Fruit fly (Drosophila melanogaster) whole organism, embryonic: ENCODE results near the gene Obp73a.

Source experiments
- Abd-B ChIP-seq: fragments of 200-800 bp; sonication (Bioruptor generic); optimal IDR thresholded peaks from 2 replicates; lab custom pipeline; 2018; ENCODE audit warnings: missing biosample characterization, mild to moderate bottlenecking, missing genetic modification characterization, moderate library complexity
- Bgb ChIP-seq: fragments of 200-800 bp; sonication (Bioruptor generic); IDR thresholded peaks from 2 replicates; pipeline ENCODE4 v1.3.6; 2022; ENCODE audit warnings: missing biosample characterization, missing genetic modification characterization; ENCODE audit not compliant: partially characterized antibody
- CG1024 ChIP-seq: fragments of 200-800 bp; sonication (Bioruptor generic); IDR thresholded peaks from 2 replicates; pipeline ENCODE4 v1.3.6; 2022; ENCODE audit warnings: missing biosample characterization, missing genetic modification characterization
- CG10431 ChIP-seq: fragments of 200-800 bp; sonication (Bioruptor generic); optimal IDR thresholded peaks from 3 replicates; lab custom pipeline; 2018; ENCODE audit warnings: missing biosample characterization, mild to moderate bottlenecking, missing genetic modification characterization
- CG10959 ChIP-seq: fragments of 200-800 bp; sonication (Bioruptor generic); IDR thresholded peaks from 2 replicates; pipeline ENCODE4 v1.3.6; 2022; ENCODE audit warnings: missing biosample characterization, missing genetic modification characterization
- CG11456 ChIP-seq: fragments of 200-800 bp; sonication (Bioruptor generic); IDR thresholded peaks from 3 replicates; pipeline ENCODE4 v1.3.6; 2022; ENCODE audit warnings: missing biosample characterization, missing genetic modification characterization
- CG11723 ChIP-seq: fragments of 200-800 bp; sonication (Bioruptor generic); optimal IDR thresholded peaks from 2 replicates; lab custom pipeline; 2017; ENCODE audit warnings: missing biosample characterization, mild to moderate bottlenecking, missing genetic modification characterization
- CG12391 ChIP-seq: fragments of 200-800 bp; sonication (Bioruptor generic); optimal IDR thresholded peaks from 3 replicates; lab custom pipeline; 2018; ENCODE audit warnings: missing biosample characterization, mild to moderate bottlenecking, missing genetic modification characterization, moderate library complexity
- CG12659 ChIP-seq: fragments of 200-800 bp; sonication (Bioruptor generic); optimal IDR thresholded peaks from 3 replicates; lab custom pipeline; 2017; ENCODE audit warnings: mild to moderate bottlenecking, missing biosample characterization, missing genetic modification reagents, missing genetic modification characterization
- CG14441 ChIP-seq: fragments of 200-800 bp; sonication (Bioruptor generic); IDR thresholded peaks from 2 replicates; pipeline ENCODE4 v1.3.6; 2022; ENCODE audit warnings: missing biosample characterization, missing genetic modification characterization
- CG14710 ChIP-seq: fragments of 200-800 bp; sonication (Bioruptor generic); optimal IDR thresholded peaks from 3 replicates; lab custom pipeline; 2019; ENCODE audit warnings: missing biosample characterization, mild to moderate bottlenecking, missing genetic modification characterization, moderate library complexity
- CG18262 ChIP-seq: fragments of 200-800 bp; optimal IDR thresholded peaks from 3 replicates; lab custom pipeline; 2019; ENCODE audit warnings: missing biosample characterization, mild to moderate bottlenecking, missing genetic modification characterization, moderate library complexity
- CG18476 ChIP-seq: fragments of 200-800 bp; sonication (Bioruptor generic); optimal IDR thresholded peaks from 2 replicates; lab custom pipeline; 2016; ENCODE audit warnings: missing biosample characterization, mild to moderate bottlenecking, missing genetic modification characterization
- CG31388 ChIP-seq: fragments of 200-800 bp; sonication (Bioruptor generic); optimal IDR thresholded peaks from 2 replicates; lab custom pipeline; 2016; ENCODE audit warnings: missing biosample characterization, missing genetic modification characterization
- CG32532 ChIP-seq: fragments of 200-800 bp; sonication (Bioruptor generic); IDR thresholded peaks from 2 replicates; pipeline ENCODE4 v1.3.6; 2022; ENCODE audit warnings: missing biosample characterization, missing genetic modification characterization
- CG33557 ChIP-seq: fragments of 200-800 bp; sonication (Bioruptor generic); optimal IDR thresholded peaks from 2 replicates; lab custom pipeline; 2019; ENCODE audit warnings: missing biosample characterization, mild to moderate bottlenecking, missing genetic modification characterization, moderate library complexity
- CG43689 ChIP-seq: fragments of 200-800 bp; sonication (Bioruptor generic); IDR thresholded peaks from 2 replicates; pipeline ENCODE4 v1.3.6; 2022; ENCODE audit warnings: missing biosample characterization, missing genetic modification characterization
- CG5245 ChIP-seq: fragments of 200-800 bp; sonication (Bioruptor generic); optimal IDR thresholded peaks from 3 replicates; lab custom pipeline; 2016; ENCODE audit warnings: missing biosample characterization, missing genetic modification characterization
- CG9609 ChIP-seq: fragments of 200-800 bp; sonication (Bioruptor generic); optimal IDR thresholded peaks from 3 replicates; lab custom pipeline; 2016; ENCODE audit warnings: missing biosample characterization, missing genetic modification characterization
- CG9817 ChIP-seq: fragments of 200-800 bp; sonication (Bioruptor generic); optimal IDR thresholded peaks from 2 replicates; lab custom pipeline; 2018; ENCODE audit warnings: missing biosample characterization, mild to moderate bottlenecking, missing genetic modification characterization, moderate library complexity
- CHES-1-like ChIP-seq: fragments of 200-800 bp; sonication (Bioruptor generic); optimal IDR thresholded peaks from 2 replicates; lab custom pipeline; 2016; ENCODE audit warnings: missing biosample characterization, missing genetic modification characterization
- CoRest ChIP-seq: fragments of 200-800 bp; sonication (Bioruptor generic); optimal IDR thresholded peaks from 3 replicates; lab custom pipeline; 2018; ENCODE audit warnings: missing biosample characterization, mild to moderate bottlenecking, missing genetic modification characterization, moderate library complexity
- Deaf1 ChIP-seq: fragments of 200-800 bp; optimal IDR thresholded peaks from 3 replicates; lab custom pipeline; 2019; ENCODE audit warnings: missing biosample characterization, mild to moderate bottlenecking, missing genetic modification characterization, moderate library complexity
- Gsc ChIP-seq: fragments of 200-800 bp; sonication (Bioruptor generic); IDR thresholded peaks from 2 replicates; pipeline ENCODE4 v1.3.6; 2022; ENCODE audit warnings: missing biosample characterization, missing genetic modification characterization
- Hey ChIP-seq: fragments of 200-800 bp; sonication (Bioruptor generic); optimal IDR thresholded peaks from 3 replicates; lab custom pipeline; 2018; ENCODE audit warnings: missing biosample characterization, mild to moderate bottlenecking, missing genetic modification characterization
- Lpt ChIP-seq: fragments of >200 bp; optimal IDR thresholded peaks from 2 replicates; lab custom pipeline; 2018; ENCODE audit warnings: missing biosample characterization, missing genetic modification characterization
- MESR4 ChIP-seq: fragments of 200-800 bp; sonication (Bioruptor generic); optimal IDR thresholded peaks from 2 replicates; lab custom pipeline; 2018; ENCODE audit warnings: missing biosample characterization, mild to moderate bottlenecking, missing genetic modification characterization, moderate library complexity
- Nf-YA ChIP-seq: fragments of 200-800 bp; sonication (Bioruptor generic); IDR thresholded peaks from 2 replicates; pipeline ENCODE4 v1.3.6; 2022; ENCODE audit warnings: missing biosample characterization, missing genetic modification characterization
- Nf-YC ChIP-seq: fragments of 200-800 bp; optimal IDR thresholded peaks from 3 replicates; lab custom pipeline; 2019; ENCODE audit warnings: missing biosample characterization, mild to moderate bottlenecking, missing genetic modification characterization, moderate library complexity
- Pdp1 ChIP-seq, 2 experiments: fragments of 200-800 bp; sonication (Bioruptor generic); optimal IDR thresholded peaks; 3 replicates each; lab custom pipeline; 2016; ENCODE audit warnings: missing biosample characterization in 2 of 2, missing genetic modification characterization in 2 of 2, mild to moderate bottlenecking in 1 of 2, moderate library complexity in 1 of 2
- Sox100B ChIP-seq: fragments of 200-800 bp; sonication (Bioruptor generic); optimal IDR thresholded peaks from 3 replicates; lab custom pipeline; 2018; ENCODE audit warnings: missing biosample characterization, mild to moderate bottlenecking, missing genetic modification characterization
- Xrp1 ChIP-seq: fragments of 200-800 bp; sonication (Bioruptor generic); IDR thresholded peaks from 2 replicates; pipeline ENCODE4 v1.3.6; 2022; ENCODE audit warnings: missing biosample characterization, missing genetic modification characterization
- ac ChIP-seq: fragments of 200-800 bp; sonication (Bioruptor generic); optimal IDR thresholded peaks from 3 replicates; lab custom pipeline; 2017; ENCODE audit warnings: missing biosample characterization, mild to moderate bottlenecking, missing genetic modification characterization
- al ChIP-seq: fragments of 200-800 bp; sonication (Bioruptor generic); IDR thresholded peaks from 2 replicates; pipeline ENCODE4 v1.3.6; 2022; ENCODE audit warnings: missing biosample characterization, missing genetic modification characterization
- cad ChIP-seq: fragments of >200 bp; optimal IDR thresholded peaks from 2 replicates; lab custom pipeline; 2017; ENCODE audit warnings: missing biosample characterization, missing genetic modification characterization
- corto ChIP-seq: fragments of 200-800 bp; sonication (Bioruptor generic); optimal IDR thresholded peaks from 2 replicates; lab custom pipeline; 2016; ENCODE audit warnings: missing biosample characterization, mild to moderate bottlenecking, missing genetic modification characterization, moderate library complexity
- crc ChIP-seq: fragments of 200-800 bp; sonication (Bioruptor generic); optimal IDR thresholded peaks from 2 replicates; lab custom pipeline; 2016; ENCODE audit warnings: missing biosample characterization, missing genetic modification characterization
- dan ChIP-seq: fragments of 200-800 bp; sonication (Bioruptor generic); IDR thresholded peaks from 2 replicates; pipeline ENCODE4 v1.3.6; 2022; ENCODE audit warnings: missing biosample characterization, missing genetic modification characterization
- exex ChIP-seq: fragments of 200-800 bp; sonication (Bioruptor generic); optimal IDR thresholded peaks from 4 replicates; lab custom pipeline; 2018; ENCODE audit warnings: missing biosample characterization, mild to moderate bottlenecking, missing genetic modification characterization, moderate library complexity
- fd3F ChIP-seq: fragments of 200-800 bp; sonication (Bioruptor generic); optimal IDR thresholded peaks from 2 replicates; lab custom pipeline; 2018; ENCODE audit warnings: missing biosample characterization, mild to moderate bottlenecking, missing genetic modification characterization, moderate library complexity
- gfzf ChIP-seq: fragments of 200-800 bp; sonication (Bioruptor generic); optimal IDR thresholded peaks from 2 replicates; lab custom pipeline; 2016; ENCODE audit warnings: missing biosample characterization, mild to moderate bottlenecking, missing genetic modification characterization, moderate library complexity
- gsb-n ChIP-seq: fragments of 200-800 bp; sonication (Bioruptor generic); optimal IDR thresholded peaks from 3 replicates; lab custom pipeline; 2018; ENCODE audit warnings: missing biosample characterization, mild to moderate bottlenecking, missing genetic modification characterization
- hbn ChIP-seq: fragments of 200-800 bp; sonication (Bioruptor generic); IDR thresholded peaks from 2 replicates; pipeline ENCODE4 v1.3.6; 2022; ENCODE audit warnings: missing biosample characterization, missing genetic modification characterization; ENCODE audit not compliant: partially characterized antibody
- lilli ChIP-seq: fragments of 200-800 bp; sonication (Bioruptor generic); optimal IDR thresholded peaks from 3 replicates; lab custom pipeline; 2016; ENCODE audit warnings: missing biosample characterization, missing genetic modification characterization
- lmd ChIP-seq: fragments of 200-800 bp; sonication (Bioruptor generic); IDR thresholded peaks from 2 replicates; pipeline ENCODE4 v1.3.6; 2022; ENCODE audit warnings: missing biosample characterization, missing genetic modification characterization
- mam ChIP-seq: fragments of 200-800 bp; sonication (Bioruptor generic); optimal IDR thresholded peaks from 3 replicates; lab custom pipeline; 2016; ENCODE audit warnings: missing biosample characterization, missing genetic modification characterization
- nau ChIP-seq: fragments of 200-800 bp; sonication (Bioruptor generic); optimal IDR thresholded peaks from 3 replicates; lab custom pipeline; 2017; ENCODE audit warnings: missing biosample characterization, mild to moderate bottlenecking, missing genetic modification characterization, missing genetic modification reagents
- pnt ChIP-seq: fragments of 200-800 bp; sonication (Bioruptor generic); optimal IDR thresholded peaks from 3 replicates; lab custom pipeline; 2016; ENCODE audit warnings: missing biosample characterization, missing genetic modification characterization
- psq ChIP-seq: fragments of 200-800 bp; sonication (Bioruptor generic); optimal IDR thresholded peaks from 2 replicates; lab custom pipeline; 2017; ENCODE audit warnings: missing biosample characterization, missing genetic modification characterization
- rib ChIP-seq: fragments of 200-800 bp; sonication (Bioruptor generic); IDR thresholded peaks from 2 replicates; pipeline ENCODE4 v1.3.6; 2022; ENCODE audit warnings: missing biosample characterization, missing genetic modification characterization
- scrt ChIP-seq: fragments of 200-800 bp; sonication (Bioruptor generic); optimal IDR thresholded peaks from 2 replicates; lab custom pipeline; 2018; ENCODE audit warnings: missing biosample characterization, mild to moderate bottlenecking, missing genetic modification characterization, moderate library complexity

Obp73a gene

dm6 chr3L:16969652-16970109 is 25.5 kb downstream of the Obp73a start, which contains the start of gene Exn (continued):
- TF ChIP-seq corto (no peak), scrt (GFP tag; lab: Kevin White, UChicago) (no peak), Nf-YA (0 out of 2 replicates have a peak, but pooled peaks have one; percentile 23), gfzf (GFP tag; lab: Kevin White, UChicago) (no peak), CG31388 (GFP tag; lab: Kevin White, UChicago) (no peak), fd3F (GFP tag; lab: Kevin White, UChicago) (no peak), CG9609 (GFP tag; lab: Kevin White, UChicago) (no peak), rib (no peak; the same call in 1 of the 2 replicates), Deaf1 (tag; lab: Kevin White, UChicago) (peak; percentile 99), al (GFP tag; lab: Robert Waterston, UW) (no peak), hbn (peak; percentile 24; the same call in 1 of the 2 replicates), CG1024 (no peak; the same call in 1 of the 2 replicates), Sox100B (GFP tag; lab: Kevin White, UChicago) (no peak), CG33557 (GFP tag; lab: Kevin White, UChicago) (no peak), Hey (tag; lab: Kevin White, UChicago) (no peak), CG18476 (GFP tag; lab: Kevin White, UChicago) (no peak), CG5245 (GFP tag; lab: Kevin White, UChicago) (no peak), CG18262 (tag; lab: Kevin White, UChicago) (no peak), mam (GFP tag; lab: Kevin White, UChicago) (no peak), CG12659 (GFP tag; lab: Kevin White, UChicago) (peak; percentile 29), exex (tag; lab: Kevin White, UChicago) (peak; percentile 54), CG9817 (tag; lab: Kevin White, UChicago) (no peak), CG11723 (no peak), nau (GFP tag; lab: Kevin White, UChicago) (no peak), Bgb (peak; percentile 35; the same call in 1 of the 2 replicates), CG12391 (tag; lab: Kevin White, UChicago) (no peak), Lpt (GFP tag; lab: Kevin White, UChicago) (no peak), CG43689 (GFP tag; lab: Robert Waterston, UW) (no peak), CG10431 (no peak), ac (GFP tag; lab: Kevin White, UChicago) (no peak), CG11456 (no peak), MESR4 (GFP tag; lab: Kevin White, UChicago) (no peak), CG14710 (tag; lab: Kevin White, UChicago) (no peak), lmd (GFP tag; lab: Robert Waterston, UW) (no peak), cad (GFP tag; lab: Kevin White, UChicago) (no peak), Pdp1 (GFP tag; optimal IDR thresholded peaks at IDR 0.05; lab: Kevin White, UChicago) (no peak), CG10959 (GFP tag; lab: Robert Waterston, UW) (no peak), dan (GFP tag; lab: Robert Waterston, UW) (no peak), Abd-B (no peak), CoRest (tag; lab: Kevin White, UChicago) (no peak), lilli (GFP tag; lab: Kevin White, UChicago) (no peak), gsb-n (tag; lab: Kevin White, UChicago) (no peak), CG14441 (no peak), CG32532 (GFP tag; lab: Robert Waterston, UW) (peak; percentile 76; the same call in 1 of the 2 replicates), Nf-YC (tag; lab: Kevin White, UChicago) (no peak), crc (GFP tag; lab: Kevin White, UChicago) (no peak), Xrp1 (GFP tag; lab: Robert Waterston, UW) (no peak), Gsc (no peak), psq (GFP tag; lab: Kevin White, UChicago) (no peak), CHES-1-like (GFP tag; lab: Kevin White, UChicago) (no peak), pnt (GFP tag; lab: Kevin White, UChicago) (no peak)
